Fruit fly (Drosophila melanogaster) whole organism, embryonic: Measurements from ENCODE around the gene CG5188.

ENCODE experiments used
- Ada2b ChIP-seq: fragments of 200-800 bp; sonication (Bioruptor generic); IDR thresholded peaks from 2 replicates; pipeline ENCODE4 v1.3.6; 2022; ENCODE audit warnings: missing biosample characterization, missing genetic modification characterization
- Antp ChIP-seq: fragments of 200-800 bp; sonication (Bioruptor generic); optimal IDR thresholded peaks from 3 replicates; lab custom pipeline; 2016; ENCODE audit warnings: missing biosample characterization, missing genetic modification characterization
- CG11093 ChIP-seq: fragments of 200-800 bp; sonication (Bioruptor generic); IDR thresholded peaks from 3 replicates; pipeline ENCODE4 v1.3.6; 2022; ENCODE audit warnings: missing biosample characterization, missing genetic modification characterization
- CG12391 ChIP-seq: fragments of 200-800 bp; sonication (Bioruptor generic); optimal IDR thresholded peaks from 3 replicates; lab custom pipeline; 2018; ENCODE audit warnings: missing biosample characterization, mild to moderate bottlenecking, missing genetic modification characterization, moderate library complexity
- CG15011 ChIP-seq: fragments of 200-800 bp; sonication (Bioruptor generic); optimal IDR thresholded peaks from 3 replicates; lab custom pipeline; 2018; ENCODE audit warnings: missing biosample characterization, mild to moderate bottlenecking, missing genetic modification characterization
- CG15514 ChIP-seq: fragments of 200-800 bp; sonication (Bioruptor generic); optimal IDR thresholded peaks from 3 replicates; lab custom pipeline; 2017; ENCODE audit warnings: missing biosample characterization, missing genetic modification characterization, mild to moderate bottlenecking, moderate library complexity, missing genetic modification reagents
- CG15601 ChIP-seq: fragments of 200-800 bp; sonication (Bioruptor generic); optimal IDR thresholded peaks from 3 replicates; lab custom pipeline; 2019; ENCODE audit warnings: missing biosample characterization, mild to moderate bottlenecking, missing genetic modification characterization, moderate library complexity
- CG16813 ChIP-seq: fragments of 200-800 bp; sonication (Bioruptor generic); IDR thresholded peaks from 3 replicates; pipeline ENCODE4 v1.3.6; 2022; ENCODE audit warnings: missing biosample characterization, missing genetic modification characterization; ENCODE audit not compliant: partially characterized antibody
- CG16815 ChIP-seq: fragments of 200-800 bp; sonication (Bioruptor generic); optimal IDR thresholded peaks from 3 replicates; lab custom pipeline; 2017; ENCODE audit warnings: missing biosample characterization, mild to moderate bottlenecking, missing genetic modification characterization
- CG17912 ChIP-seq: fragments of 200-800 bp; sonication (Bioruptor generic); optimal IDR thresholded peaks from 2 replicates; lab custom pipeline; 2018; ENCODE audit warnings: missing biosample characterization, mild to moderate bottlenecking, missing genetic modification characterization
- CG2678 ChIP-seq: fragments of 200-800 bp; sonication (Bioruptor generic); optimal IDR thresholded peaks from 3 replicates; lab custom pipeline; 2019; ENCODE audit warnings: missing biosample characterization, mild to moderate bottlenecking, missing genetic modification characterization, moderate library complexity
- CG31441 ChIP-seq: fragments of 200-800 bp; sonication (Bioruptor generic); IDR thresholded peaks from 2 replicates; pipeline ENCODE4 v1.3.6; 2022; ENCODE audit warnings: missing biosample characterization, missing genetic modification characterization
- CG3726 ChIP-seq: fragments of 200-800 bp; sonication (Bioruptor generic); IDR thresholded peaks from 3 replicates; pipeline ENCODE4, ENCODE4 v1.3.6; 2022; ENCODE audit warnings: missing biosample characterization, missing genetic modification characterization
- CG4707 ChIP-seq: fragments of 200-800 bp; sonication (Bioruptor generic); optimal IDR thresholded peaks from 2 replicates; lab custom pipeline; 2018; ENCODE audit warnings: missing biosample characterization, mild to moderate bottlenecking, missing genetic modification characterization, moderate library complexity
- CG9609 ChIP-seq: fragments of 200-800 bp; sonication (Bioruptor generic); optimal IDR thresholded peaks from 3 replicates; lab custom pipeline; 2016; ENCODE audit warnings: missing biosample characterization, missing genetic modification characterization
- CG9727 ChIP-seq: fragments of 200-800 bp; sonication (Bioruptor generic); optimal IDR thresholded peaks from 3 replicates; lab custom pipeline; 2017; ENCODE audit warnings: missing biosample characterization, mild to moderate bottlenecking, missing genetic modification characterization
- Dbx ChIP-seq: fragments of 200-800 bp; sonication (Bioruptor generic); IDR thresholded peaks from 3 replicates; pipeline ENCODE4 v1.3.6; 2022; ENCODE audit warnings: missing biosample characterization, missing genetic modification characterization
- Dp ChIP-seq: fragments of 200-800 bp; sonication (Bioruptor generic); optimal IDR thresholded peaks from 2 replicates; lab custom pipeline; 2018; ENCODE audit warnings: missing biosample characterization, mild to moderate bottlenecking, missing genetic modification characterization, moderate library complexity
- Dref ChIP-seq: fragments of 200-800 bp; sonication (Bioruptor generic); IDR thresholded peaks from 2 replicates; pipeline ENCODE4 v1.3.6; 2022; ENCODE audit warnings: missing biosample characterization, missing genetic modification characterization
- Drgx ChIP-seq: fragments of 200-800 bp; sonication (Bioruptor generic); IDR thresholded peaks from 2 replicates; pipeline ENCODE4 v1.3.6; 2022; ENCODE audit warnings: missing biosample characterization, missing genetic modification characterization
- Gug ChIP-seq: fragments of 200-800 bp; sonication (Bioruptor generic); IDR thresholded peaks from 4 replicates; pipeline ENCODE4 v1.3.6; 2022; ENCODE audit warnings: missing biosample characterization, missing genetic modification characterization
- Lpt ChIP-seq: fragments of >200 bp; optimal IDR thresholded peaks from 2 replicates; lab custom pipeline; 2018; ENCODE audit warnings: missing biosample characterization, missing genetic modification characterization
- Mad ChIP-seq: fragments of 200-800 bp; sonication (Bioruptor generic); optimal IDR thresholded peaks from 2 replicates; lab custom pipeline; 2016; ENCODE audit warnings: missing biosample characterization, missing genetic modification characterization
- Mes4 ChIP-seq: fragments of 200-800 bp; sonication (Bioruptor generic); optimal IDR thresholded peaks from 2 replicates; lab custom pipeline; 2016; ENCODE audit warnings: missing biosample characterization, missing genetic modification characterization
- Taf1 ChIP-seq: fragments of 200-800 bp; sonication (Bioruptor generic); IDR thresholded peaks from 2 replicates; pipeline ENCODE4 v1.3.6; 2022; ENCODE audit warnings: missing biosample characterization, missing genetic modification characterization
- Xrp1 ChIP-seq: fragments of 200-800 bp; sonication (Bioruptor generic); IDR thresholded peaks from 2 replicates; pipeline ENCODE4 v1.3.6; 2022; ENCODE audit warnings: missing biosample characterization, missing genetic modification characterization
- YL-1 ChIP-seq: fragments of 200-800 bp; sonication (Bioruptor generic); optimal IDR thresholded peaks from 3 replicates; lab custom pipeline; 2017; ENCODE audit warnings: missing biosample characterization, mild to moderate bottlenecking, missing genetic modification characterization
- ase ChIP-seq: fragments of 200-800 bp; sonication (Bioruptor generic); IDR thresholded peaks from 3 replicates; pipeline ENCODE4 v1.3.6; 2022; ENCODE audit warnings: missing biosample characterization, missing genetic modification characterization
- cas ChIP-seq: fragments of 200-800 bp; sonication (Bioruptor generic); IDR thresholded peaks from 2 replicates; pipeline ENCODE4 v1.3.6; 2022; ENCODE audit warnings: missing biosample characterization, missing genetic modification characterization
- caup ChIP-seq: fragments of 200-800 bp; sonication (Bioruptor generic); optimal IDR thresholded peaks from 3 replicates; lab custom pipeline; 2017; ENCODE audit warnings: missing biosample characterization, mild to moderate bottlenecking, missing genetic modification characterization, moderate library complexity; ENCODE audit not compliant: severe bottlenecking
- chinmo ChIP-seq: fragments of 200-800 bp; sonication (Bioruptor generic); IDR thresholded peaks from 4 replicates; pipeline ENCODE4 v1.3.6; 2022; ENCODE audit warnings: missing biosample characterization, missing genetic modification characterization; ENCODE audit not compliant: partially characterized antibody
- esg ChIP-seq: fragments of 200-800 bp; sonication (Bioruptor generic); conservative IDR thresholded peaks from 2 replicates; pipeline ENCODE4 v1.3.6; 2022; ENCODE audit warnings: missing biosample characterization, missing genetic modification characterization
- gsb ChIP-seq: fragments of 200-800 bp; sonication (Bioruptor generic); IDR thresholded peaks from 2 replicates; pipeline ENCODE4 v1.3.6; 2022; ENCODE audit warnings: missing biosample characterization, missing genetic modification characterization
- gsb-n ChIP-seq: fragments of 200-800 bp; sonication (Bioruptor generic); optimal IDR thresholded peaks from 3 replicates; lab custom pipeline; 2018; ENCODE audit warnings: missing biosample characterization, mild to moderate bottlenecking, missing genetic modification characterization
- hbn ChIP-seq: fragments of 200-800 bp; sonication (Bioruptor generic); IDR thresholded peaks from 2 replicates; pipeline ENCODE4 v1.3.6; 2022; ENCODE audit warnings: missing biosample characterization, missing genetic modification characterization; ENCODE audit not compliant: partially characterized antibody
- hkb ChIP-seq, 2 experiments: fragments of 200-800 bp in 1 of 2; fragments of >200 bp in 1 of 2; sonication (Bioruptor generic) in 1 of 2; IDR thresholded peaks in 1 of 2; optimal IDR thresholded peaks in 1 of 2; 2 replicates each; pipeline versions ENCODE4 v1.3.6 to Lab custom; 2017 to 2022; ENCODE audit warnings: missing biosample characterization in 1 of 2, missing genetic modification characterization in 1 of 2
- inv ChIP-seq: fragments of 200-800 bp; sonication (Bioruptor generic); IDR thresholded peaks from 2 replicates; pipeline ENCODE4 v1.3.6; 2022; ENCODE audit warnings: missing biosample characterization, missing genetic modification characterization; ENCODE audit not compliant: partially characterized antibody
- jigr1 ChIP-seq: fragments of 200-800 bp; sonication (Bioruptor generic); IDR thresholded peaks from 3 replicates; pipeline ENCODE4 v1.3.6; 2022; ENCODE audit warnings: missing biosample characterization, missing genetic modification characterization
- nmo ChIP-seq: fragments of 200-800 bp; sonication (Bioruptor generic); optimal IDR thresholded peaks from 2 replicates; lab custom pipeline; 2018; ENCODE audit warnings: missing biosample characterization, mild to moderate bottlenecking, missing genetic modification characterization, moderate library complexity
- phol ChIP-seq: fragments of 200-800 bp; sonication (Bioruptor generic); optimal IDR thresholded peaks from 3 replicates; lab custom pipeline; 2018; ENCODE audit warnings: missing biosample characterization, mild to moderate bottlenecking, missing genetic modification characterization, moderate library complexity
- schlank ChIP-seq: fragments of 200-800 bp; sonication (Bioruptor generic); optimal IDR thresholded peaks from 2 replicates; lab custom pipeline; 2018; ENCODE audit warnings: missing biosample characterization, mild to moderate bottlenecking, missing genetic modification characterization
- sisA ChIP-seq: fragments of 200-800 bp; sonication (Bioruptor generic); IDR thresholded peaks from 2 replicates; pipeline ENCODE4 v1.3.6; 2022; ENCODE audit warnings: missing biosample characterization, missing genetic modification characterization
- sna ChIP-seq: fragments of 200-800 bp; sonication (Bioruptor generic); IDR thresholded peaks from 2 replicates; pipeline ENCODE4 v1.3.6; 2022; ENCODE audit warnings: missing biosample characterization, missing genetic modification characterization; ENCODE audit not compliant: partially characterized antibody
- tio ChIP-seq: fragments of 200-800 bp; sonication (Bioruptor generic); optimal IDR thresholded peaks from 2 replicates; lab custom pipeline; 2017; ENCODE audit warnings: missing biosample characterization, missing genetic modification characterization, inconsistent platforms
- tna ChIP-seq: fragments of 200-800 bp; sonication (Bioruptor generic); IDR thresholded peaks from 2 replicates; pipeline ENCODE4 v1.3.6; 2022; ENCODE audit warnings: missing biosample characterization, missing genetic modification characterization; ENCODE audit not compliant: partially characterized antibody
- tx ChIP-seq: fragments of 200-800 bp; sonication (Bioruptor generic); optimal IDR thresholded peaks from 2 replicates; lab custom pipeline; 2016; ENCODE audit warnings: missing biosample characterization, missing genetic modification characterization
- vvl ChIP-seq: fragments of 200-800 bp; sonication (Bioruptor generic); IDR thresholded peaks from 2 replicates; pipeline ENCODE4 v1.3.6; 2022; ENCODE audit warnings: missing biosample characterization, missing genetic modification characterization
- yki ChIP-seq: fragments of >200 bp; optimal IDR thresholded peaks from 3 replicates; lab custom pipeline; 2018

Gene CG5188

DNA sequence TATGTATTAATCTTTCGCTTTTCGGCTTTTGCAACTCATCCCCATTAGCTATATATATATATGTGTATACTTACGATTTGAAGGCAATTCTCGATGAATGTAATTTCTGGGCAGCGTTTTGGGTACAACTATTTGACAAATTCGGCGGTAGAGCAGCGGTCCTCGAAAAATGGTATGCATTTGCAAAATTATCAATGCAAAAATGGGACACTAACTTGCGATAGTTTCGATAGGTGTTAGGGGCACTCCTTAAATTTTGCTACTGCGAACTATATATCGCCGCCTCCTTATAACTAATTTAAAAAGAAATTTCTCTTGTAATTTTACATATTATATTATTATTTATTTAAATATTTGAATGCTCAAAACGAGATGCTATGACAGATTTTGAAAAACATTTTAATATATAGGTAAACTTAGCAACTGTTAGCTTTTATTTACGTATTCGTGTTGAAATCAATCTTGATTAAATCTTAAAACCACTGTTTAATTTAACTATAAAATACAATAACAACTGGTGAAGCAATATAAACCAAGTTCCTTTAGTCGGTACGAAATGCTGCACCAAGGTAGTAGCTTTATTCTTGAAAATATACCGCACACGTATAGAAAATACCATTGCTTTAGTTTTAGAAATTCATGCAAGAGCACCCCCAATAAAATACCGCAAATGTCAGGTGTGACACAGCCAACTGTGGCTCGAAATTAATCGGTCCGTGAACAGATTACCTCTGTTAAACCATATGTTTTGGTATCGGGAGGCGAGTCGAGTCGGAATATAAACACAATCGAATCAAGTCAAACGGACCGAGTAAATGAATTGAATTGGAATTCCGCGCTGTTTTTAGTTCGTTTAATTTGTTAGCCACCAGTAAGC lies 15.1 kb upstream of the CG5188 start, which contains the start of the genes CG5355 and Klp31E (continued):
- TF ChIP-seq CG17912 (no peak), CG3726 (GFP tag; lab: Robert Waterston, UW) (no peak), Gug (no peak), Drgx (GFP tag; lab: Robert Waterston, UW) (peak; percentile 37), CG4707 (GFP tag; lab: Kevin White, UChicago) (no peak), inv (GFP tag; lab: Robert Waterston, UW) (peak; percentile 57), Taf1 (GFP tag; lab: Robert Waterston, UW) (no peak), yki (lab: Kevin White, UChicago) (no peak), CG12391 (tag; lab: Kevin White, UChicago) (peak; percentile 84), Ada2b (GFP tag; lab: Robert Waterston, UW) (0 out of 2 replicates have a peak, but pooled peaks have one; percentile 7), CG2678 (tag; lab: Kevin White, UChicago) (no peak), CG15514 (GFP tag; lab: Kevin White, UChicago) (peak; percentile 39), gsb (GFP tag; lab: Robert Waterston, UW) (no peak), nmo (GFP tag; lab: Kevin White, UChicago) (peak; percentile 87), caup (GFP tag; lab: Kevin White, UChicago) (peak; percentile 61), tx (GFP tag; lab: Kevin White, UChicago) (peak; percentile 13), CG15011 (GFP tag; lab: Kevin White, UChicago) (no peak), CG16813 (GFP tag; lab: Robert Waterston, UW) (peak; percentile 68), jigr1 (GFP tag; lab: Robert Waterston, UW) (no peak), sisA (GFP tag; lab: Robert Waterston, UW) (no peak), sna (peak; percentile 75), YL-1 (GFP tag; lab: Kevin White, UChicago) (peak; percentile 41), Mad (GFP tag; lab: Kevin White, UChicago) (peak; percentile 42), vvl (GFP tag; lab: Robert Waterston, UW) (peak; percentile 62), hkb (optimal IDR thresholded peaks at IDR 0.05; lab: Kevin White, UChicago) (no peak), hkb (GFP tag; IDR thresholded peaks at IDR 0.05; lab: Robert Waterston, UW) (0 out of 2 replicates have a peak, but pooled peaks have one; percentile 24), gsb-n (tag; lab: Kevin White, UChicago) (no peak), hbn (GFP tag; lab: Robert Waterston, UW) (peak; percentile 80), Antp (GFP tag; lab: Kevin White, UChicago) (peak; percentile 40), schlank (tag; lab: Kevin White, UChicago) (no peak), tna (GFP tag; lab: Robert Waterston, UW) (no peak), Xrp1 (GFP tag; lab: Robert Waterston, UW) (peak; percentile 56; the same call in 1 of the 2 replicates), CG11093 (GFP tag; lab: Robert Waterston, UW) (no peak), Dbx (GFP tag; lab: Robert Waterston, UW) (peak; percentile 58; the same call in 1 of the 3 replicates), ase (GFP tag; lab: Robert Waterston, UW) (peak; percentile 4; the same call in 1 of the 3 replicates), CG9727 (GFP tag; lab: Kevin White, UChicago) (peak; percentile 87), Lpt (GFP tag; lab: Kevin White, UChicago) (no peak), CG31441 (GFP tag; lab: Robert Waterston, UW) (no peak), Dref (GFP tag; lab: Robert Waterston, UW) (peak; percentile 65), chinmo (peak; percentile 70; the same call in 1 of the 4 replicates), Mes4 (peak; percentile 46), CG15601 (tag; lab: Kevin White, UChicago) (peak; percentile 73), esg (GFP tag; lab: Robert Waterston, UW) (peak; percentile 58), Dp (no peak), cas (GFP tag; lab: Robert Waterston, UW) (no peak), CG9609 (GFP tag; lab: Kevin White, UChicago) (peak; percentile 37), tio (GFP tag; lab: Kevin White, UChicago) (no peak), CG16815 (GFP tag; lab: Kevin White, UChicago) (peak; percentile 64), phol (tag; lab: Kevin White, UChicago) (peak; percentile 83)
